Worm (Caenorhabditis elegans) whole organism, L1 larva: ENCODE data around the gene Y58A7A.5.

Experiments
- C16A3.4 ChIP-seq: fragments of 150-350 bp; optimal IDR thresholded peaks from 2 replicates; lab custom pipeline; 2014; ENCODE audit warnings: missing biosample characterization, missing genetic modification characterization
- F16B12.6 ChIP-seq: fragments of 150-350 bp; optimal IDR thresholded peaks from 2 replicates; lab custom pipeline; 2014; ENCODE audit warnings: missing biosample characterization, missing genetic modification characterization
- aha-1 ChIP-seq: fragments of 150-350 bp; optimal IDR thresholded peaks from 2 replicates; lab custom pipeline; 2014; ENCODE audit warnings: missing biosample characterization, missing genetic modification characterization
- aly-2 ChIP-seq: fragments of 150-350 bp; optimal IDR thresholded peaks from 2 replicates; lab custom pipeline; 2014; ENCODE audit warnings: missing biosample characterization, missing genetic modification characterization
- blmp-1 ChIP-seq: fragments of 150-350 bp; optimal IDR thresholded peaks from 2 replicates; lab custom pipeline; 2014; ENCODE audit warnings: missing biosample characterization, missing genetic modification characterization
- ceh-63 ChIP-seq: fragments of 200-800 bp; sonication (Bioruptor generic); optimal IDR thresholded peaks from 2 replicates; lab custom pipeline; 2018; ENCODE audit warnings: mild to moderate bottlenecking, missing genetic modification characterization, missing compliant biosample characterization
- ceh-8 ChIP-seq: fragments of 200-800 bp; sonication (Bioruptor generic); optimal IDR thresholded peaks from 2 replicates; lab custom pipeline; 2018; ENCODE audit warnings: mild to moderate bottlenecking, missing genetic modification characterization, moderate library complexity, missing compliant biosample characterization
- ceh-82 ChIP-seq, 3 experiments: fragments of 150-350 bp in 1 of 3; sonication (generic microtip) in 2 of 3; optimal IDR thresholded peaks; 2 replicates each; lab custom pipeline; 2014 to 2017; ENCODE audit warnings: missing biosample characterization in 3 of 3, missing genetic modification characterization in 3 of 3
- ceh-88 ChIP-seq: fragments of 200-800 bp; sonication (Bioruptor generic); IDR thresholded peaks from 2 replicates; pipeline ENCODE4 v1.3.6; 2022; ENCODE audit warnings: missing genetic modification characterization, missing compliant biosample characterization
- dpl-1 ChIP-seq, 3 experiments: fragments of 150-350 bp in 2 of 3; sonication (generic microtip) in 1 of 3; optimal IDR thresholded peaks; 2 replicates each; lab custom pipeline; 2014 to 2017; ENCODE audit warnings: missing biosample characterization in 3 of 3, missing genetic modification characterization in 3 of 3, missing genetic modification reagents in 3 of 3
- efl-1 ChIP-seq, 4 experiments: fragments of 150-350 bp; optimal IDR thresholded peaks in 3 of 4; peaks in 1 of 4; 1 replicate in 1 of 4; 2 replicates in 3 of 4; lab custom pipeline; 2014; ENCODE audit warnings: missing biosample characterization in 2 of 4, missing genetic modification characterization in 2 of 4, missing genetic modification reagents in 2 of 4
- egl-13 ChIP-seq: sonication (generic microtip); optimal IDR thresholded peaks from 2 replicates; lab custom pipeline; 2016; ENCODE audit warnings: missing genotype, missing genetic modification reagents, missing genetic modification characterization, missing compliant biosample characterization
- fkh-10 ChIP-seq: sonication (generic microtip); optimal IDR thresholded peaks from 2 replicates; lab custom pipeline; 2017; ENCODE audit warnings: missing biosample characterization, missing genetic modification reagents, missing genetic modification characterization
- fkh-4 ChIP-seq: sonication (generic microtip); optimal IDR thresholded peaks from 2 replicates; lab custom pipeline; 2016; ENCODE audit warnings: missing compliant biosample characterization, missing genetic modification characterization, borderline replicate concordance
- fkh-8 ChIP-seq: sonication (generic microtip); optimal IDR thresholded peaks from 2 replicates; lab custom pipeline; 2016; ENCODE audit warnings: mild to moderate bottlenecking, missing genetic modification characterization, missing compliant biosample characterization
- irx-1 ChIP-seq: sonication (generic microtip); optimal IDR thresholded peaks from 2 replicates; lab custom pipeline; 2016; ENCODE audit warnings: missing genetic modification characterization, missing compliant biosample characterization
- jun-1 ChIP-seq: fragments of 150-350 bp; optimal IDR thresholded peaks from 2 replicates; lab custom pipeline; 2014; ENCODE audit warnings: missing biosample characterization, missing genetic modification reagents, missing genetic modification characterization
- lin-13 ChIP-seq: fragments of 150-350 bp; optimal IDR thresholded peaks from 2 replicates; lab custom pipeline; 2014; ENCODE audit warnings: missing biosample characterization, missing genetic modification reagents, missing genetic modification characterization
- lin-15B ChIP-seq: fragments of 150-350 bp; sonication (generic microtip); optimal IDR thresholded peaks from 3 replicates; lab custom pipeline; 2014; ENCODE audit warnings: missing biosample characterization, missing genetic modification characterization
- lin-35 ChIP-seq, 2 experiments: fragments of 150-350 bp; optimal IDR thresholded peaks; 2 replicates each; lab custom pipeline; 2014; ENCODE audit warnings: missing biosample characterization in 2 of 2, missing genetic modification characterization in 2 of 2, missing genetic modification reagents in 2 of 2
- lsy-2 ChIP-seq, 2 experiments: fragments of 150-350 bp; optimal IDR thresholded peaks; 2 replicates each; lab custom pipeline; 2014; ENCODE audit warnings: missing biosample characterization in 2 of 2, missing genetic modification characterization in 2 of 2
- mdl-1 ChIP-seq, 2 experiments: fragments of 150-350 bp; optimal IDR thresholded peaks; 2 replicates each; lab custom pipeline; 2014 to 2017; ENCODE audit warnings: missing biosample characterization in 2 of 2, missing genetic modification characterization in 2 of 2, inconsistent platforms in 1 of 2
- mef-2 ChIP-seq: fragments of 150-350 bp; optimal IDR thresholded peaks from 2 replicates; lab custom pipeline; 2014; ENCODE audit warnings: missing biosample characterization, missing genetic modification characterization
- mep-1 ChIP-seq: fragments of 150-350 bp; optimal IDR thresholded peaks from 2 replicates; lab custom pipeline; 2014; ENCODE audit warnings: missing biosample characterization, missing genetic modification characterization
- nhr-20 ChIP-seq: sonication (generic microtip); optimal IDR thresholded peaks from 2 replicates; lab custom pipeline; 2016; ENCODE audit warnings: mild to moderate bottlenecking, missing genetic modification characterization, missing compliant biosample characterization
- nhr-237 ChIP-seq: fragments of 150-350 bp; optimal IDR thresholded peaks from 2 replicates; lab custom pipeline; 2014; ENCODE audit warnings: missing biosample characterization, missing genetic modification characterization
- nhr-47 ChIP-seq: sonication (generic microtip); optimal IDR thresholded peaks from 2 replicates; lab custom pipeline; 2016; ENCODE audit warnings: mild to moderate bottlenecking, missing genetic modification characterization, moderate library complexity, missing compliant biosample characterization
- nhr-71 ChIP-seq: sonication (generic microtip); optimal IDR thresholded peaks from 2 replicates; lab custom pipeline; 2016; ENCODE audit warnings: mild to moderate bottlenecking, missing genetic modification characterization, moderate library complexity, missing compliant biosample characterization
- nhr-84 ChIP-seq: sonication (generic microtip); optimal IDR thresholded peaks from 2 replicates; lab custom pipeline; 2017; ENCODE audit warnings: missing biosample characterization, missing genetic modification characterization
- nhr-85 ChIP-seq: sonication (generic microtip); peaks from one replicate; lab custom pipeline; 2016; ENCODE audit warnings: missing genetic modification characterization, inconsistent platforms, missing compliant biosample characterization
- pax-3 ChIP-seq: fragments of 200-800 bp; sonication (Bioruptor generic); optimal IDR thresholded peaks from 2 replicates; lab custom pipeline; 2018; ENCODE audit warnings: mild to moderate bottlenecking, missing genetic modification characterization, moderate library complexity, missing compliant biosample characterization
- rnt-1 ChIP-seq: sonication (generic microtip); optimal IDR thresholded peaks from 2 replicates; lab custom pipeline; 2016; ENCODE audit warnings: mild to moderate bottlenecking, missing genetic modification characterization, moderate library complexity, missing compliant biosample characterization
- skn-1 ChIP-seq: fragments of 150-350 bp; optimal IDR thresholded peaks from 2 replicates; lab custom pipeline; 2014; ENCODE audit warnings: missing biosample characterization, missing genetic modification characterization
- sup-37 ChIP-seq: fragments of 200-800 bp; sonication (Bioruptor generic); optimal IDR thresholded peaks from 2 replicates; lab custom pipeline; 2018; ENCODE audit warnings: mild to moderate bottlenecking, missing genetic modification characterization, missing compliant biosample characterization
- swsn-7 ChIP-seq: sonication (generic microtip); optimal IDR thresholded peaks from 2 replicates; lab custom pipeline; 2016; ENCODE audit warnings: missing genetic modification characterization, missing compliant biosample characterization
- unc-30 ChIP-seq: sonication (generic microtip); optimal IDR thresholded peaks from 2 replicates; lab custom pipeline; 2017; ENCODE audit warnings: missing biosample characterization, missing genetic modification characterization
- vab-15 ChIP-seq: sonication (generic microtip); optimal IDR thresholded peaks from 2 replicates; lab custom pipeline; 2017; ENCODE audit warnings: missing genotype, mild to moderate bottlenecking, missing genetic modification characterization, missing compliant biosample characterization
- xbp-1 ChIP-seq: sonication (generic microtip); optimal IDR thresholded peaks from 2 replicates; lab custom pipeline; 2016; ENCODE audit warnings: missing genetic modification characterization, missing compliant biosample characterization
- zip-4 ChIP-seq: fragments of 200-800 bp; sonication (Bioruptor generic); optimal IDR thresholded peaks from 2 replicates; lab custom pipeline; 2018; ENCODE audit warnings: mild to moderate bottlenecking, missing genetic modification characterization, moderate library complexity, missing compliant biosample characterization
- ztf-4 ChIP-seq: fragments of 150-350 bp; optimal IDR thresholded peaks from 2 replicates; lab custom pipeline; 2014; ENCODE audit warnings: missing biosample characterization, missing genetic modification characterization

Gene Y58A7A.5

DNA sequence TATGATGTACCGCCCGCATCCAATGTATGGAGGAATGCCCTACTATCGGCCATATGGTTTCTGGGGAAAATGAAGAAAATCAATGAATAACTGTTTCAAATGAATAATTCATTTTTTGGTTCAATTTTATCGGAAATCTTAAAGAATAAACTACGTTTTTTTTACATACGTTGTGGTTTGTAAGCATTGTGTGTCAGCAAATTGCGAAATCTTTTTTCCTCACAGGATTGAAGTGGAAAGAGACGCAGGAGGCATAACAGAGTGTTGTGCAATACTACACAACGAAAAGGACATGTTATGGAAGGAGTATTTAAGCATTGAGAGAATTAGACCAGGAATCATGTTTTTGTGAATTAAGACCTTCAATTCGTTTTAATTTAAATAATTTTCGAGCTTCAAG lies 44.6 kb upstream of the Y58A7A.5 start:
- peak; percentile 23 for TF ChIP-seq nhr-47
- TF ChIP-seq xbp-1 (tag; lab: Kevin White, UChicago) = peak; percentile 17
- peak in 1 of 3 experiments; percentile 36 for TF ChIP-seq dpl-1 (GFP tag; optimal IDR thresholded peaks at IDR 0.05; lab: Kevin White, UChicago)
- TF ChIP-seq lsy-2 (tag; optimal IDR thresholded peaks at IDR 0.05; lab: Kevin White, UChicago) = peak in 1 of 2 experiments; percentile 71
- no peak for TF ChIP-seq ztf-4
- peak; percentile 51 for TF ChIP-seq rnt-1 (tag; lab: Kevin White, UChicago)
- peak; percentile 23 for TF ChIP-seq C16A3.4 (tag; lab: Kevin White, UChicago)
- TF ChIP-seq lin-35 (GFP tag; optimal IDR thresholded peaks at IDR 0.05; lab: Kevin White, UChicago) = peak; percentile 21 to 42
- peak; percentile 34 for TF ChIP-seq fkh-8 (tag; lab: Kevin White, UChicago)
- TF ChIP-seq jun-1 (tag; lab: Kevin White, UChicago) = peak; percentile 22
- TF ChIP-seq nhr-237 (tag; lab: Kevin White, UChicago) = peak; percentile 22
- peak; percentile 51 to 77 (median 55) for TF ChIP-seq ceh-82 (tag; optimal IDR thresholded peaks at IDR 0.05; lab: Kevin White, UChicago)
- peak; percentile 4 for TF ChIP-seq blmp-1 (tag; lab: Kevin White, UChicago)
- TF ChIP-seq skn-1 (tag; lab: Kevin White, UChicago) = peak; percentile 96
- TF ChIP-seq swsn-7 (tag; lab: Kevin White, UChicago) = peak; percentile 11
- TF ChIP-seq nhr-20 = peak; percentile 32
- no peak for TF ChIP-seq sup-37 (GFP tag; lab: Kevin White, UChicago)
- TF ChIP-seq mep-1 = peak; percentile 51
- no peak for TF ChIP-seq nhr-84
- no peak for TF ChIP-seq F16B12.6 (tag; lab: Kevin White, UChicago)
- TF ChIP-seq fkh-10 (GFP tag; lab: Kevin White, UChicago) = no peak
- TF ChIP-seq nhr-85 (tag; lab: Kevin White, UChicago) = peak; percentile 63
- no peak for TF ChIP-seq egl-13 (tag; lab: Kevin White, UChicago)
- peak; percentile 68 for TF ChIP-seq zip-4
- peak; percentile 38 to 65 for TF ChIP-seq efl-1 (optimal IDR thresholded peaks at IDR 0.05; lab: Kevin White, UChicago)
- peak; percentile 45 to 48 for TF ChIP-seq efl-1 (GFP tag; optimal IDR thresholded peaks at IDR 0.05 in 1 of 2; lab: Kevin White, UChicago)
- TF ChIP-seq fkh-4 = no peak
- TF ChIP-seq, all 84 proteins: peak for 19

- no peak for TF ChIP-seq nhr-47
- no peak for TF ChIP-seq rnt-1 (tag; lab: Kevin White, UChicago)
- peak; percentile 72 for TF ChIP-seq nhr-85 (tag; lab: Kevin White, UChicago)
- no peak for TF ChIP-seq unc-30
- TF ChIP-seq blmp-1 (tag; lab: Kevin White, UChicago) = peak; percentile 16
- TF ChIP-seq ceh-8 = no peak
- no peak for TF ChIP-seq mef-2 (tag; lab: Kevin White, UChicago)
Observed at ce11 chrV:5130018-5130417, 43.2 kb upstream of the Y58A7A.5 start, which contains the start of gene F14F9.8. Gene F14F9.8 (plus strand): TSS chrV:5130318.

DNA sequence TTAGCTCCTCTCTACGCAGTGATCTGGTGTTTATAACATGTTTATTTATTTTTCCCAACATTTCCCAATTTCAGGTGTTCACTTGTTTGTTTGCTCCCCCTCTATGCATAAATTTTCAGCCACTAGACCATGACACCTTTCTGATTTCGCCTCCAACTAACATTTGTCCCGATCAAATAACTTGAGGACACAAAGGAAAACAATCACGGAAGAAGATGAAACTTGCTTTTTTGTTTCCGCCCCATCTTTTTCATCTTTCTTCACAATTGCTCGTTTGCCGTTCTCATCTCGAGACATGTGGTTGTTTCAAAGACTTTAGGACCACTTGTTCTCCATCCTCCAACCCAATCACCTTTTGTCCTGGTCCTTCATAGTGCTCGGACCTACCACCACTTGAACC lies 40.0 kb upstream of the Y58A7A.5 start, which contains the start of gene F14F9.5:
F14F9.5 (plus strand) TSS at position 301 of the 400 bp plus-strand sequence.
- no peak for TF ChIP-seq irx-1 (tag; lab: Kevin White, UChicago)
- TF ChIP-seq ceh-88 (GFP tag; lab: Robert Waterston, UW) = no peak
- no peak for TF ChIP-seq nhr-85 (tag; lab: Kevin White, UChicago)
- peak; percentile 81 for TF ChIP-seq fkh-10 (GFP tag; lab: Kevin White, UChicago)

ce11 chrV:5119679-5120078 lies 32.9 kb upstream of the Y58A7A.5 start, which contains the start of gene sid-1:
Gene sid-1 (plus strand): TSS chrV:5119970.
- TF ChIP-seq mdl-1 (tag; optimal IDR thresholded peaks at IDR 0.05; lab: Kevin White, UChicago) (no peak), skn-1 (tag; lab: Kevin White, UChicago) (no peak), nhr-20 (no peak), aly-2 (no peak), lsy-2 (tag; optimal IDR thresholded peaks at IDR 0.05; lab: Kevin White, UChicago) (no peak), lin-15B (tag; lab: Kevin White, UChicago) (no peak), pax-3 (tag; lab: Kevin White, UChicago) (no peak), nhr-71 (tag; lab: Kevin White, UChicago) (no peak), aha-1 (tag; lab: Kevin White, UChicago) (no peak), lin-13 (GFP tag; lab: Kevin White, UChicago) (no peak), ceh-63 (GFP tag; lab: Kevin White, UChicago) (no peak), mef-2 (tag; lab: Kevin White, UChicago) (no peak), vab-15 (tag; lab: Kevin White, UChicago) (no peak), nhr-84 (no peak)
